Worm (Caenorhabditis elegans): Measurements from ENCODE around the gene T17H7.7.

DNA sequence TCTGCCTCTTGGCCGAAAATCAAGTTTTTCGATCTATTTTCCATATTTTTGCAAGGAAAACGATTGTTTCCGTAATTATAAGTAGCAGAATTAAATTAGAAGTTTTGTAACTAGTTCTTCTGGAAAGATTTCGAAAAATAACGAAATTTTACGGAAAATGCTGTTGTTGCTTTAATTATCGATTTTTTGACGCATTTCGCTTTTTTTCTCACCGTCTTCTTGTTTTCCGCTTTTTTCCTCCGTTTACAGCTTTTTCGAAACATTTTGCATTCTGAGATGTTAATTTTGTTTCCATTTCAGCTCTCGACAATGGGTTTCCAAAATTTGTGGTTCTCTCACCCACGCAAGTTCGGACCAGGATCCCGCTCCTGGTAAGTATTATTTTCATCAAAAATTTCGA lies 36.1 kb upstream of the T17H7.7 start, which contains the start of gene rps-29:
- TF ChIP-seq mep-1 (tag; optimal IDR thresholded peaks at IDR 0.05) (no peak), zip-8 (tag; optimal IDR thresholded peaks at IDR 0.05) (no peak), drap-1 (GFP tag; optimal IDR thresholded peaks at IDR 0.05) (no peak), bed-3 (GFP tag; optimal IDR thresholded peaks at IDR 0.05) (no peak), ceh-83 (GFP tag; optimal IDR thresholded peaks at IDR 0.05) (no peak), nhr-76 (tag; optimal IDR thresholded peaks at IDR 0.05) (no peak), nhr-237 (tag; optimal IDR thresholded peaks at IDR 0.05) (no peak), pha-4 (tag; optimal IDR thresholded peaks at IDR 0.05) (no peak)
